Worm (Caenorhabditis elegans) whole organism, late embryonic: Measurements from ENCODE around the gene sdc-3.

Experiments used
- C08G9.2 ChIP-seq: sonication (generic microtip); optimal IDR thresholded peaks from 2 replicates; lab custom pipeline; 2016; ENCODE audit warnings: mild to moderate bottlenecking, missing genetic modification characterization, moderate library complexity, missing compliant biosample characterization
- C38D4.7 ChIP-seq: fragments of 200-800 bp; sonication (Bioruptor generic); optimal IDR thresholded peaks from 2 replicates; lab custom pipeline; 2018; ENCODE audit warnings: mild to moderate bottlenecking, missing genetic modification characterization, moderate library complexity, missing compliant biosample characterization
- F13H6.1 ChIP-seq: sonication (generic microtip); optimal IDR thresholded peaks from 2 replicates; lab custom pipeline; 2016; ENCODE audit warnings: missing genetic modification characterization, missing compliant biosample characterization
- T23F11.4 ChIP-seq: fragments of 200-800 bp; sonication (Bioruptor generic); optimal IDR thresholded peaks from 2 replicates; lab custom pipeline; 2018; ENCODE audit warnings: mild to moderate bottlenecking, missing genetic modification characterization, missing compliant biosample characterization
- Y22D7AL.16 ChIP-seq: sonication (generic microtip); optimal IDR thresholded peaks from 2 replicates; lab custom pipeline; 2016; ENCODE audit warnings: missing genetic modification characterization, missing compliant biosample characterization
- ahr-1 ChIP-seq: sonication (generic microtip); optimal IDR thresholded peaks from 2 replicates; lab custom pipeline; 2016; ENCODE audit warnings: missing genetic modification characterization, missing compliant biosample characterization
- ama-1 ChIP-seq: fragments of 150-350 bp; optimal IDR thresholded peaks from 2 replicates; lab custom pipeline; 2014
- ceh-14 ChIP-seq: sonication (generic microtip); optimal IDR thresholded peaks from 2 replicates; lab custom pipeline; 2016; ENCODE audit warnings: missing genotype, missing genetic modification characterization, missing compliant biosample characterization
- ceh-18 ChIP-seq: sonication (generic microtip); optimal IDR thresholded peaks from 2 replicates; lab custom pipeline; 2016; ENCODE audit warnings: missing genetic modification characterization, missing compliant biosample characterization
- ceh-19 ChIP-seq: fragments of 200-800 bp; sonication (Bioruptor generic); optimal IDR thresholded peaks from 2 replicates; lab custom pipeline; 2018; ENCODE audit warnings: mild to moderate bottlenecking, missing genetic modification characterization, missing compliant biosample characterization
- ceh-2 ChIP-seq: sonication (generic microtip); optimal IDR thresholded peaks from 2 replicates; lab custom pipeline; 2016; ENCODE audit warnings: missing genotype, missing genetic modification characterization, missing compliant biosample characterization
- ceh-30 ChIP-seq: fragments of 150-350 bp; optimal IDR thresholded peaks from 2 replicates; lab custom pipeline; 2014; ENCODE audit warnings: missing biosample characterization, missing genetic modification characterization
- ceh-9 ChIP-seq: sonication (generic microtip); optimal IDR thresholded peaks from 2 replicates; lab custom pipeline; 2016; ENCODE audit warnings: mild to moderate bottlenecking, missing genetic modification characterization, inconsistent platforms, missing compliant biosample characterization
- dmd-4 ChIP-seq: sonication (generic microtip); optimal IDR thresholded peaks from 2 replicates; lab custom pipeline; 2016; ENCODE audit warnings: borderline replicate concordance, missing genetic modification characterization, missing compliant biosample characterization
- ets-4 ChIP-seq: sonication (generic microtip); optimal IDR thresholded peaks from 2 replicates; lab custom pipeline; 2016; ENCODE audit warnings: missing genetic modification characterization, missing compliant biosample characterization
- eyg-1 ChIP-seq: sonication (generic microtip); optimal IDR thresholded peaks from 2 replicates; lab custom pipeline; 2016; ENCODE audit warnings: missing genotype, missing genetic modification characterization, missing compliant biosample characterization
- fkh-6 ChIP-seq: sonication (generic microtip); optimal IDR thresholded peaks from 2 replicates; lab custom pipeline; 2016; ENCODE audit warnings: missing genetic modification characterization, missing compliant biosample characterization
- gmeb-2 ChIP-seq: sonication (generic microtip); optimal IDR thresholded peaks from 2 replicates; lab custom pipeline; 2016; ENCODE audit warnings: missing genetic modification characterization, inconsistent platforms, missing compliant biosample characterization
- hlh-15 ChIP-seq: sonication (generic microtip); optimal IDR thresholded peaks from 2 replicates; lab custom pipeline; 2016; ENCODE audit warnings: missing genetic modification characterization, missing compliant biosample characterization
- hlh-30 ChIP-seq: sonication (generic microtip); optimal IDR thresholded peaks from 2 replicates; lab custom pipeline; 2017; ENCODE audit warnings: antibody characterized with exemption, missing genetic modification characterization, missing compliant biosample characterization; ENCODE audit not compliant: insufficient read depth
- hlh-6 ChIP-seq: sonication (generic microtip); optimal IDR thresholded peaks from 2 replicates; lab custom pipeline; 2016; ENCODE audit warnings: missing genotype, missing genetic modification characterization, missing compliant biosample characterization
- hlh-8 ChIP-seq: sonication (generic microtip); optimal IDR thresholded peaks from 2 replicates; lab custom pipeline; 2016; ENCODE audit warnings: missing genotype, missing genetic modification characterization, missing compliant biosample characterization
- lim-6 ChIP-seq: sonication (generic microtip); optimal IDR thresholded peaks from 2 replicates; lab custom pipeline; 2016; ENCODE audit warnings: missing genetic modification characterization, missing compliant biosample characterization
- lin-11 ChIP-seq: fragments of 200-800 bp; sonication (Bioruptor generic); optimal IDR thresholded peaks from 2 replicates; lab custom pipeline; 2018; ENCODE audit warnings: mild to moderate bottlenecking, missing genetic modification characterization, missing compliant biosample characterization
- madf-2 ChIP-seq: sonication (generic microtip); optimal IDR thresholded peaks from 2 replicates; lab custom pipeline; 2017; ENCODE audit warnings: missing genetic modification characterization, missing compliant biosample characterization
- odd-2 ChIP-seq: sonication (generic microtip); optimal IDR thresholded peaks from 2 replicates; lab custom pipeline; 2017; ENCODE audit warnings: antibody characterized with exemption, mild to moderate bottlenecking, missing genetic modification characterization, missing compliant biosample characterization
- pag-3 ChIP-seq: sonication (generic microtip); optimal IDR thresholded peaks from 2 replicates; lab custom pipeline; 2016; ENCODE audit warnings: missing compliant biosample characterization, missing genetic modification characterization, borderline replicate concordance
- pat-9 ChIP-seq: fragments of 200-800 bp; sonication (Bioruptor generic); optimal IDR thresholded peaks from 2 replicates; lab custom pipeline; 2018; ENCODE audit warnings: mild to moderate bottlenecking, missing genetic modification characterization, moderate library complexity, missing compliant biosample characterization
- pax-1 ChIP-seq: fragments of 150-350 bp; optimal IDR thresholded peaks from 2 replicates; lab custom pipeline; 2014; ENCODE audit warnings: missing biosample characterization, missing genetic modification characterization
- pha-4 ChIP-seq: fragments of 150-350 bp; optimal IDR thresholded peaks from 2 replicates; lab custom pipeline; 2018; ENCODE audit warnings: missing biosample characterization, missing genetic modification reagents, missing genetic modification characterization
- pqm-1 ChIP-seq: sonication (generic microtip); optimal IDR thresholded peaks from 2 replicates; lab custom pipeline; 2016; ENCODE audit warnings: missing genetic modification characterization, missing compliant biosample characterization
- pros-1 ChIP-seq: fragments of 150-350 bp; optimal IDR thresholded peaks from 2 replicates; lab custom pipeline; 2014; ENCODE audit warnings: missing biosample characterization, missing genetic modification reagents, missing genetic modification characterization
- ref-2 ChIP-seq: sonication (generic microtip); optimal IDR thresholded peaks from 2 replicates; lab custom pipeline; 2016; ENCODE audit warnings: missing genetic modification characterization, missing compliant biosample characterization
- rnt-1 ChIP-seq: sonication (generic microtip); optimal IDR thresholded peaks from 2 replicates; lab custom pipeline; 2016; ENCODE audit warnings: missing genetic modification characterization, missing compliant biosample characterization
- sdc-2 ChIP-seq: sonication (generic microtip); optimal IDR thresholded peaks from 2 replicates; lab custom pipeline; 2016; ENCODE audit warnings: missing genotype, missing genetic modification characterization, missing compliant biosample characterization
- tbx-2 ChIP-seq: sonication (generic microtip); optimal IDR thresholded peaks from 2 replicates; lab custom pipeline; 2016; ENCODE audit warnings: missing genetic modification characterization, missing compliant biosample characterization
- unc-3 ChIP-seq, 2 experiments: fragments of 200-800 bp in 1 of 2; sonication (Bioruptor generic) in 1 of 2; sonication (generic microtip) in 1 of 2; conservative IDR thresholded peaks in 1 of 2; optimal IDR thresholded peaks in 1 of 2; 2 replicates each; pipeline versions ENCODE4 v1.3.6 to Lab custom; 2016 to 2022; ENCODE audit warnings: missing compliant biosample characterization in 2 of 2, missing genetic modification characterization in 2 of 2, missing genetic modification reagents in 1 of 2
- unc-86 ChIP-seq: sonication (generic microtip); optimal IDR thresholded peaks from 2 replicates; lab custom pipeline; 2016; ENCODE audit warnings: missing genetic modification characterization, missing compliant biosample characterization
- zip-5 ChIP-seq: sonication (generic microtip); optimal IDR thresholded peaks from 2 replicates; lab custom pipeline; 2016; ENCODE audit warnings: missing genetic modification characterization, missing compliant biosample characterization
- ztf-16 ChIP-seq: sonication (generic microtip); optimal IDR thresholded peaks from 2 replicates; lab custom pipeline; 2017; ENCODE audit warnings: missing genetic modification characterization, missing compliant biosample characterization

The sdc-3 gene

DNA sequence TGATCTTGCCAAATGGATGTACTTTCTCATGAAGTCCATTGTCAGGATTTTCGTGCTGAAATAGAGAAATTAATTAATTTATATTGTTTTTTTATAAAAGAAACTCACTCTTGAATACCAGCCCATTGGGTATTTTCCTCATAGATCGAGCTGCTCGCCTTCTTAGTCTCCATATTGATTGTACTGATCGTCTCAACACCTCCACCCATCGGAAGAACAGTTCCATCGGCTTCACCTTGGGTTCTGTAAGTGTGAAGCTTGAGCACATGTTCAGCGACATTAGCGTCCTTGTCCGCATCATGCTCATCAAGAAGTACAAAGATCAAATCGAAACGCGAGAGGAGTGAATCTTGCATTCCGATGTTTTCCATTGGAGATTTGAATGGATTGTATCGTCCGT is 9.7 kb upstream of the sdc-3 start (continued):
- no peak for TF ChIP-seq C08G9.2 (tag; lab: Kevin White, UChicago)

DNA sequence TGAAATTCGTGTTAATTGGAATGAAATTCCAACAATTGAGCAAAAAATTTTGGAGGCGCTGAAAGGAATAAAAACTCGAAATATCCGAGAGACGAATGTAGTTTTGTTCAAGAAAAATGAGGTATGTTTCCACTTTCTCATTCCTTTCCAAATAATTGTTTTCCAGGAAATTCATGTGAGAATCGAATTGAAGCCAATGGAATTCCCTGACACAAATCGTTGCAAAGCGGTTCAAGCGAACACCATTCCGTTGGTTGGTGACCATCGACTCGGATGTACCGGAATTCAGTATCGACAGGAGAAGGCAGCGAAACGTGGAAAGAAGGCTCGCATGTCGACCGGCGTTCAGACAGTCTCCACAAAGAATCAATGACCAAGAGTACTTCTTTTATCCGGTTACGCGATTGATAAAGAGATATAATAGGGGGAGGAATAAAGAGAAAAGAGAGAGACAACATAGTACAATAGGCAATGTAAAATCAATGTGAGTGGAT is 8.4 kb upstream of the sdc-3 start:
- no peak for TF ChIP-seq ceh-30 (tag; lab: Kevin White, UChicago)
- no peak for TF ChIP-seq eyg-1 (tag; lab: Kevin White, UChicago)
- no peak for TF ChIP-seq pag-3
- TF ChIP-seq zip-5 (tag; lab: Kevin White, UChicago): no peak
- TF ChIP-seq gmeb-2: no peak
- no peak for TF ChIP-seq ama-1 (lab: Kevin White, UChicago)
- no peak for TF ChIP-seq ahr-1 (tag; lab: Kevin White, UChicago)
- TF ChIP-seq hlh-8: no peak
- no peak for TF ChIP-seq T23F11.4
- TF ChIP-seq ceh-19 (GFP tag; lab: Kevin White, UChicago): no peak
- TF ChIP-seq hlh-15 (tag; lab: Kevin White, UChicago): no peak
- no peak for TF ChIP-seq Y22D7AL.16 (tag; lab: Kevin White, UChicago)
- TF ChIP-seq rnt-1 (tag; lab: Kevin White, UChicago): no peak
- TF ChIP-seq pqm-1 (tag; lab: Kevin White, UChicago): no peak
- TF ChIP-seq ceh-14 (tag; lab: Kevin White, UChicago): no peak
- TF ChIP-seq hlh-30: no peak
- TF ChIP-seq ceh-2: no peak
- no peak for TF ChIP-seq dmd-4 (tag; lab: Kevin White, UChicago)
- no peak for TF ChIP-seq fkh-6 (tag; lab: Kevin White, UChicago)
- TF ChIP-seq tbx-2 (tag; lab: Kevin White, UChicago): no peak

DNA sequence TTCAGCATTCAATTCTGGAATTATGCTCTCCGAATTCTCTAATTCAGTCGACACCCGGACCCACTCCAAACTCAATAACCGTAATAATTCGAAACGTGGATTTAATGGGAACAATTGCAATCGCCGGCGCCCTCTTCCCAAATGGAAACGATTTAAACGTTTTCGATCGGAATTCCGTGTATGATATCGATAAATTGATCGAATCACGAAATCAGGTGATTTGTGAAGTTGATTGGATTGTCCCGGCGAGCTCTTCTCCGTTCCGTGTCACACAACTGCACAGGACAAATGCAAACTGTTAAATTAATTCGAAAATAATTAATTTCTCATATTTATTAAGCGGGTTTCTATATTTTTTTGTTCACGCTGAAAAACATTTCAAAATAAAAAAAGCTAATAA is 7.9 kb upstream of the sdc-3 start, which contains the start of gene C25D7.16:
Gene C25D7.16, plus strand, starts transcription at position 301 of the 400 bp plus-strand sequence.
- TF ChIP-seq eyg-1 (tag; lab: Kevin White, UChicago) (no peak), hlh-6 (tag; lab: Kevin White, UChicago) (no peak), unc-86 (no peak), lim-6 (no peak), tbx-2 (tag; lab: Kevin White, UChicago) (no peak), hlh-30 (no peak), C38D4.7 (GFP tag; lab: Kevin White, UChicago) (no peak), F13H6.1 (no peak), ceh-2 (no peak), ceh-18 (tag; lab: Kevin White, UChicago) (no peak), ref-2 (tag; lab: Kevin White, UChicago) (no peak), ahr-1 (tag; lab: Kevin White, UChicago) (no peak), ets-4 (tag; lab: Kevin White, UChicago) (no peak), hlh-8 (no peak), gmeb-2 (no peak), madf-2 (tag; lab: Kevin White, UChicago) (no peak), unc-3 (GFP tag; conservative IDR thresholded peaks at IDR 0.05; lab: Robert Waterston, UW) (no peak), unc-3 (tag; optimal IDR thresholded peaks at IDR 0.05; lab: Kevin White, UChicago) (no peak), ceh-9 (tag; lab: Kevin White, UChicago) (no peak), lin-11 (tag; lab: Kevin White, UChicago) (no peak), T23F11.4 (no peak)

DNA sequence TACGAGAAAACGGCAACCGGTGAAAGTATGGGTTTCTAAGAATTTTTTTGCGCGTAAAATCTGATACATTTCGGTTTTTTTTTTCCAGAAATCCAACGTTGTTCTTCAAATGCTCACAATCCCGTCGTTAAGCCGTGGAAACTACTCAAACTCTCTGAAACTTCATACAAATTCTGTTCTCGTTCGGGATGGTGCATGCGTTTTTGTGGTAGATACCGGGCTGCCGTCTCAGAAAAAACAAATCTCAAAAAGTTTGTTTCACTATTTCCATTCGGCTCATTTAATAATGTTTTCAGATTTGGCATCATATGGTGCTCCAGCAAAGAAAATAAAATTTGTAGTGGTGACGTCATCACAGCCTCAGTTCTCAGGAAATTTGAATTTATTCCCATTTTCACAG is 6.7 kb upstream of the sdc-3 start:
- no peak for TF ChIP-seq ceh-2
- no peak for TF ChIP-seq pat-9 (tag; lab: Kevin White, UChicago)
- TF ChIP-seq ceh-18 (tag; lab: Kevin White, UChicago): no peak
- TF ChIP-seq F13H6.1: no peak
- no peak for TF ChIP-seq lim-6
- TF ChIP-seq eyg-1 (tag; lab: Kevin White, UChicago): no peak
- TF ChIP-seq ztf-16 (tag; lab: Kevin White, UChicago): no peak
- TF ChIP-seq ceh-19 (GFP tag; lab: Kevin White, UChicago): no peak
- TF ChIP-seq gmeb-2: no peak
- no peak for TF ChIP-seq fkh-6 (tag; lab: Kevin White, UChicago)
- no peak for TF ChIP-seq sdc-2 (tag; lab: Kevin White, UChicago)
- TF ChIP-seq ahr-1 (tag; lab: Kevin White, UChicago): no peak
- no peak for TF ChIP-seq odd-2 (tag; lab: Kevin White, UChicago)
- TF ChIP-seq pax-1 (tag; lab: Kevin White, UChicago): no peak
- no peak for TF ChIP-seq pros-1 (tag; lab: Kevin White, UChicago)
- no peak for TF ChIP-seq pha-4 (tag; lab: Kevin White, UChicago)
- TF ChIP-seq zip-5 (tag; lab: Kevin White, UChicago): no peak
